Fruit fly (Drosophila melanogaster) whole organism, adult: Measurements from ENCODE around the gene CG5781.

ENCODE experiments used
- CG11617 ChIP-seq: fragments of 200-800 bp; sonication (Bioruptor generic); optimal IDR thresholded peaks from 2 replicates; lab custom pipeline; 2017; ENCODE audit warnings: mild to moderate bottlenecking, missing biosample characterization, missing genetic modification reagents, missing genetic modification characterization
- CG12768 ChIP-seq: fragments of 200-800 bp; sonication (Bioruptor generic); optimal IDR thresholded peaks from 2 replicates; lab custom pipeline; 2017; ENCODE audit warnings: missing biosample characterization, missing genetic modification characterization, mild to moderate bottlenecking, moderate library complexity, missing genetic modification reagents
- CG14711 ChIP-seq: fragments of 200-800 bp; sonication (Bioruptor generic); optimal IDR thresholded peaks from 2 replicates; lab custom pipeline; 2018; ENCODE audit warnings: missing biosample characterization, mild to moderate bottlenecking, missing genetic modification characterization, moderate library complexity
- CG1620 ChIP-seq: fragments of 200-800 bp; sonication (Bioruptor generic); optimal IDR thresholded peaks from 2 replicates; lab custom pipeline; 2016; ENCODE audit warnings: missing biosample characterization, missing genetic modification characterization
- CG33017 ChIP-seq: fragments of 200-800 bp; sonication (Bioruptor generic); optimal IDR thresholded peaks from 2 replicates; lab custom pipeline; 2018; ENCODE audit warnings: missing biosample characterization, mild to moderate bottlenecking, missing genetic modification characterization, moderate library complexity
- CG5204 ChIP-seq: fragments of 200-800 bp; sonication (Bioruptor generic); optimal IDR thresholded peaks from 2 replicates; lab custom pipeline; 2016; ENCODE audit warnings: missing biosample characterization, missing genetic modification characterization
- CG7045 ChIP-seq: fragments of 200-800 bp; sonication (Bioruptor generic); optimal IDR thresholded peaks from 2 replicates; lab custom pipeline; 2017; ENCODE audit warnings: missing biosample characterization, mild to moderate bottlenecking, missing genetic modification characterization
- CG7101 ChIP-seq: fragments of 200-800 bp; sonication (Bioruptor generic); optimal IDR thresholded peaks from 2 replicates; lab custom pipeline; 2018; ENCODE audit warnings: missing biosample characterization, mild to moderate bottlenecking, missing genetic modification characterization, moderate library complexity
- Clk ChIP-seq: fragments of 200-800 bp; sonication (Bioruptor generic); optimal IDR thresholded peaks from 2 replicates; lab custom pipeline; 2017; ENCODE audit warnings: missing biosample characterization, missing genetic modification characterization
- Crg-1 ChIP-seq: fragments of 200-800 bp; sonication (Bioruptor generic); optimal IDR thresholded peaks from 2 replicates; lab custom pipeline; 2016; ENCODE audit warnings: missing biosample characterization, missing genetic modification characterization
- Hr96 ChIP-seq: fragments of 200-800 bp; sonication (Bioruptor generic); optimal IDR thresholded peaks from 2 replicates; lab custom pipeline; 2016; ENCODE audit warnings: missing biosample characterization, missing genetic modification characterization
- Mnt ChIP-seq: fragments of 200-800 bp; sonication (Bioruptor generic); optimal IDR thresholded peaks from 2 replicates; lab custom pipeline; 2016; ENCODE audit warnings: missing biosample characterization, mild to moderate bottlenecking, missing genetic modification characterization
- bab1 ChIP-seq: fragments of 200-800 bp; sonication (Bioruptor generic); optimal IDR thresholded peaks from 3 replicates; lab custom pipeline; 2019; ENCODE audit warnings: missing biosample characterization, mild to moderate bottlenecking, missing genetic modification characterization, moderate library complexity
- cic ChIP-seq: fragments of 200-800 bp; sonication (Bioruptor generic); optimal IDR thresholded peaks from 2 replicates; lab custom pipeline; 2017; ENCODE audit warnings: missing biosample characterization, mild to moderate bottlenecking, missing genetic modification characterization, moderate library complexity
- cnc ChIP-seq, 2 experiments: fragments of >200 bp; optimal IDR thresholded peaks; 2 replicates each; lab custom pipeline; 2017
- kay ChIP-seq: fragments of 200-800 bp; sonication (Bioruptor generic); peaks from one replicate; lab custom pipeline; 2016; ENCODE audit warnings: missing biosample characterization, missing genetic modification characterization, borderline replicate concordance
- ovo ChIP-seq: fragments of 200-800 bp; sonication (Bioruptor generic); optimal IDR thresholded peaks from 2 replicates; lab custom pipeline; 2016; ENCODE audit warnings: missing biosample characterization, missing genetic modification characterization
- pad ChIP-seq: fragments of 200-800 bp; sonication (Bioruptor generic); optimal IDR thresholded peaks from 3 replicates; lab custom pipeline; 2017; ENCODE audit warnings: missing biosample characterization, missing genetic modification characterization, mild to moderate bottlenecking, moderate library complexity, missing genetic modification reagents
- tj ChIP-seq: fragments of 200-800 bp; sonication (Bioruptor generic); optimal IDR thresholded peaks from 3 replicates; lab custom pipeline; 2017; ENCODE audit warnings: missing biosample characterization, mild to moderate bottlenecking, missing genetic modification characterization, moderate library complexity
- toe ChIP-seq: fragments of 200-800 bp; sonication (Bioruptor generic); optimal IDR thresholded peaks from 2 replicates; lab custom pipeline; 2016; ENCODE audit warnings: missing biosample characterization, missing genetic modification characterization

The CG5781 gene

DNA sequence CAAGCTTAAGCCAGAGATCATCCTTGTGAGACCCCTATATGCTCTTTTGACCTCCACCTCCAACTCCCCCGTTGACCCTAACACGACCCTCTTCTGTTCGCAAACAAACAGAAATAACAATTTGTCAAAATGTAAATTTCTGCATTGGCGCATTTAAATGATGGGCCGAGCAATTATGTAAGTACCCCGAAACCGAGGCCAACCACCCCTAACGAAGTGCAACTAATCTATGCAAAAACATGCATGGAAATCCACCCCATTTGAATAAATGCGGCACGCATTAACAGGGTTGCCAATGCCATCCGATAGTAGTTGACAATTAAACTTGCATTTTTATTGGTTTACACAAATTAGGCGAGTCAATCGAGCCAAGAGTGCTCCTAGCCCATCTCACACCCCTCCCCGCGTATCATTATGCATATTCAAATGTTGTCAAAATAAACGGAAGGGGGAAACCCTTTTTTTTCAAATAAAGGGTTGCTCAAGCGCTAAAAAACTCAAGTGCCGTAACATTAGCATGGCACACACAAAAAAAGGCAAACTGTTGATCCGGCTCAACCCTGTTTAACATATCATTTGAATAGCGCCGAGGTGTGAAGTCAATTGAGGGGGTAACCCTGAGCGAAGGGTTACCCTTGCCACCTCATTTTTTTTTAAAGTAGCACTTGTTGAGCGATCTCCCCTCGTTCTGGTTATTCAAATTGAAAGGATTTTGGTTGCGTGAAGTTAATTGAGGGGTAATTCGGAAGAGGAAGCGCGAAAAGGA lies 15.3 kb downstream of the CG5781 start:
- TF ChIP-seq Mnt (GFP tag; lab: Kevin White, UChicago) = no peak
- no peak for TF ChIP-seq CG12768 (GFP tag; lab: Kevin White, UChicago)
- no peak for TF ChIP-seq Clk
- TF ChIP-seq cnc (optimal IDR thresholded peaks at IDR 0.05; lab: Kevin White, UChicago) = no peak
- TF ChIP-seq toe (GFP tag; lab: Kevin White, UChicago) = no peak
- TF ChIP-seq CG7101 (tag; lab: Kevin White, UChicago) = no peak
- TF ChIP-seq tj (GFP tag; lab: Kevin White, UChicago) = no peak

DNA sequence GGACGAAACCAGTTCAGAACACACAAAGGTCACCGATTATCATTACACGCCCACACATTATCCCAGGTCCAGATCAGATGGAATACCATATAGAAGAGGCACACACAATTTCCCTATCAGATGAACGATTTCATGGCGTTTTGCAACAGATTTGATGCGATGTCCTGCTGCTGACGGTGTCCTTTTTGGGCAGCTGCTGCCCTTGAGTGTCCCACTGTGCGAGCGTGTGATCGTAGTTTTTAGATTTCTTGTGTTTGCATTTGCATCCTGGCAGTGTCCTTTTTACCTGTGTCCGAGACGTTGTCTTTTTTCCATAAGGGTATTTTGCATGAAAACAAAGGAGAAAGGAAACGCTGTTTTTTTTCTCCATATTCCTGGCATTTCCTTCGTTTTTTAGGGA lies 17.8 kb downstream of the CG5781 start:
- no peak for TF ChIP-seq CG1620 (GFP tag; lab: Kevin White, UChicago)
- no peak for TF ChIP-seq cnc (optimal IDR thresholded peaks at IDR 0.05; lab: Kevin White, UChicago)
- TF ChIP-seq Mnt (GFP tag; lab: Kevin White, UChicago) = no peak
- no peak for TF ChIP-seq CG33017 (tag; lab: Kevin White, UChicago)
- TF ChIP-seq CG12768 (GFP tag; lab: Kevin White, UChicago) = no peak
- TF ChIP-seq kay = no peak
- TF ChIP-seq CG7101 (tag; lab: Kevin White, UChicago) = no peak
- no peak for TF ChIP-seq CG7045 (GFP tag; lab: Kevin White, UChicago)
- no peak for TF ChIP-seq pad (GFP tag; lab: Kevin White, UChicago)
- TF ChIP-seq ovo (GFP tag; lab: Kevin White, UChicago) = no peak

DNA sequence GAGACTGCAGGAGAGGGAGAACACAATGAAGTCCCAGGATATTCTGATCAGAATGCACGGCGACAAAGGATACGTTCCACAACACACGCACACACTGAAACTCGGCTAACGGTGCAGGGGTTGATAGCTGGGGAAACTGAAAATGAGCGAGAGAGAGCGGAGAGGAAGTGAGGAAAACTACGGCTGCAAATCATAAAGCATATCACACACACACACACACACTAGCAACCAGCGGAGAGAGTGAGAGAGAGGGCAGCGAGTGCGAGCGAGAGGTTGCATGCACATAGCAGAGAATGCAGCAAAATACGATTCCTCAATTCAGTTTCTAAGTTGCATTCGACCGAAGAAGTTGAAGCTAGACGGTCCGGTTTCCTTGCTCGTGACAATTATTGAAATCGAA lies 18.8 kb downstream of the CG5781 start:
- TF ChIP-seq CG5204 (GFP tag; lab: Kevin White, UChicago) (no peak), pad (GFP tag; lab: Kevin White, UChicago) (peak; percentile 84)

DNA sequence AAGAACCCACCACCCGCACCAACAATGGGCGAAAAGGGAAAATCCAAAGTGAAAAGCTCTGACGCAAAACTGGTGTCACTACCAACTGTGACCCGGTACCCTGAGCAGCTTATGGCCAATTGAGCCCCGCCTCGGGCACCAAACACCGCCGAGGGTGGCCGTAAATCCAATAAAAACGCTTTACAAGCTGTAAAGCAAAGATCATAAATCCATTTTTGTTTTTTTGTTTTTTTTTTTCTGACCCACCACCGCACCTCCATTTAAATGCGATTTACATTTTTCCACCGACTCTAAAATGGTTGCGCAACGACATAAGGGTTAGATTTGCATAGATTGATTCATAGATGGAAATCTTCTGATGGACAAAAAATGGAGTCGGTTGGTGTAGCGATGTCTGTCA lies 22.8 kb downstream of the CG5781 start:
- TF ChIP-seq Hr96 (no peak), kay (no peak), Mnt (GFP tag; lab: Kevin White, UChicago) (no peak), CG14711 (no peak), toe (GFP tag; lab: Kevin White, UChicago) (no peak), CG5204 (GFP tag; lab: Kevin White, UChicago) (no peak), CG7101 (tag; lab: Kevin White, UChicago) (no peak), CG1620 (GFP tag; lab: Kevin White, UChicago) (no peak), tj (GFP tag; lab: Kevin White, UChicago) (no peak), cic (no peak), Clk (no peak), ovo (GFP tag; lab: Kevin White, UChicago) (no peak), bab1 (GFP tag; lab: Kevin White, UChicago) (no peak), CG7045 (GFP tag; lab: Kevin White, UChicago) (no peak)

DNA sequence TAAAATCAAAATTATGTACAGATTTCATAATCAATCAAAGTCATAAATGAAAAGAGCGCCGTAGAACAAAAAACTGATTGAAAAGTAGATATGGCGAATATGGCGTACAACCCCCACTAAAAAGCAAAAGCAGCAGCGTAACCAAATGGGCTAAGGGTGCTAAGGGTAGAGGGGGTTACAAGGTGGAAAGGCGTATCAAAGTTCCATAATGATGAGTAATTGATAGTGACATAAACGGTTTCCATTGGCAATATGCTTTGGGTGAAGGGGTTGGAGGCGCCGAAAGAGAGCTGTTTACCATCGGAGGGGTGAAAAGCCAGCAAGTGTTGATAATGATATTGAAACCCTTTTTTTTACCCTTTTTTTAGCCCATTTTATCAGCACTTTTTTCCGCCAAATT lies 24.8 kb downstream of the CG5781 start:
- TF ChIP-seq Crg-1 (GFP tag; lab: Kevin White, UChicago) (no peak), CG11617 (no peak), CG7101 (tag; lab: Kevin White, UChicago) (no peak), toe (GFP tag; lab: Kevin White, UChicago) (no peak), Hr96 (no peak), Clk (no peak), tj (GFP tag; lab: Kevin White, UChicago) (no peak), pad (GFP tag; lab: Kevin White, UChicago) (no peak), ovo (GFP tag; lab: Kevin White, UChicago) (no peak), Mnt (GFP tag; lab: Kevin White, UChicago) (no peak), CG12768 (GFP tag; lab: Kevin White, UChicago) (no peak), CG7045 (GFP tag; lab: Kevin White, UChicago) (no peak), cnc (optimal IDR thresholded peaks at IDR 0.05; lab: Kevin White, UChicago) (no peak)

DNA sequence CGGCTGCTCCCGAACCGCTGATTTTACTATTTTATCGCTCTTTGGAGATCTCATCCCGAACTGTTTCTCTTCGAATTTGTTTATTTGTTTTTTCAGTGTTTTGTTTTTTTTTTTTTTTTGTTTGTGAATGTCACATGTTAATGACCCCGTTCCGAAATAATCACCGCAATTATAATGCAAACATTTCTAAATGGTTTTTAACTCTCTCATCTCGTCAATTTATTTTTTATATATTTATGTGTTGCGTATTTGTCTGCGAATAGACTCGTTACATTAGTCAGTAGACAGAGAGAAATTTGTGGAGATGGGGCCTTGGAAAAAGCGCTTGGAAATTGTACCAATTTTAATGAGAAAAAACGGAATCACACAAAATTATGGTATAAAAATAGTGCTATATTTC lies 27.5 kb downstream of the CG5781 start, which contains the start of gene Nepl7:
Gene Nepl7, minus strand, starts transcription at position 101 of the 400 bp plus-strand sequence.
- no peak for TF ChIP-seq tj (GFP tag; lab: Kevin White, UChicago)
- TF ChIP-seq Clk = no peak
- TF ChIP-seq CG1620 (GFP tag; lab: Kevin White, UChicago) = no peak
- TF ChIP-seq toe (GFP tag; lab: Kevin White, UChicago) = no peak
- TF ChIP-seq bab1 (GFP tag; lab: Kevin White, UChicago) = no peak
- no peak for TF ChIP-seq kay
- no peak for TF ChIP-seq CG7045 (GFP tag; lab: Kevin White, UChicago)
- TF ChIP-seq Mnt (GFP tag; lab: Kevin White, UChicago) = no peak
- TF ChIP-seq CG14711 = no peak
- TF ChIP-seq cnc (optimal IDR thresholded peaks at IDR 0.05; lab: Kevin White, UChicago) = no peak
- no peak for TF ChIP-seq Crg-1 (GFP tag; lab: Kevin White, UChicago)
- no peak for TF ChIP-seq cic

DNA sequence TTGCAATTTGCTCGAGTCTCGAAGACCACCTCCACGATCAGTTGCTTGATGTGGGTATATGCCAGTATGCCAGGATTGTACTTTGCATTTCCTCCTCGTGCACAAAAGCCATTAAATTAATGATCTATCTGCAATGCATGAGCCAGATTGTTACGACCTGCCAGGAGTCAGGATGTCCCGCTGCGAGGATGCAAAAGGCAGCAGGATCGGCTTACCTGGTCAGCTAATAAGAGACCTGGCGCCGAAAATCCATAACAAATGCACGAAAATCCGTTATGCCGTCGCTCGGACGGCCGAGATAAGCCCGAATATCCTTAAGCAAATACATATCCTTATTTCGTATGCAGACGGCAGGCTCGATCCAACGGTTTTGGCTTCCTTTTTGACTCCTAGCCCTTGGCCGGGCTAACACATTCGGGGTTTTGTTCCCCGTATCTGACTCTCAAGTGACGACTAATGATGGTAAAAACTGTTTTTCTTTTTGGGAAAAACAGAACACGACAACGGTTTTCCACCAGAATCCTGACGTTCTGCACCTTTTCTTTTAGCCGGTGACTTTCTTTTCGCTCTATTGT lies 31.0 kb downstream of the CG5781 start:
- TF ChIP-seq Mnt (GFP tag; lab: Kevin White, UChicago) (no peak), bab1 (GFP tag; lab: Kevin White, UChicago) (no peak), cic (no peak), CG7045 (GFP tag; lab: Kevin White, UChicago) (no peak), Clk (no peak), toe (GFP tag; lab: Kevin White, UChicago) (no peak), kay (no peak), Hr96 (no peak), CG14711 (no peak), CG1620 (GFP tag; lab: Kevin White, UChicago) (no peak), tj (GFP tag; lab: Kevin White, UChicago) (no peak), CG12768 (GFP tag; lab: Kevin White, UChicago) (no peak), CG11617 (no peak), CG33017 (tag; lab: Kevin White, UChicago) (no peak), ovo (GFP tag; lab: Kevin White, UChicago) (no peak), CG7101 (tag; lab: Kevin White, UChicago) (no peak), cnc (optimal IDR thresholded peaks at IDR 0.05; lab: Kevin White, UChicago) (no peak), CG5204 (GFP tag; lab: Kevin White, UChicago) (no peak), pad (GFP tag; lab: Kevin White, UChicago) (no peak), Crg-1 (GFP tag; lab: Kevin White, UChicago) (no peak)
